Fruit fly (Drosophila melanogaster) whole organism, embryonic: ENCODE data around the gene NANS.

Experiments
- Atf-2 ChIP-seq: fragments of 200-800 bp; sonication (Bioruptor generic); optimal IDR thresholded peaks from 2 replicates; lab custom pipeline; 2016; ENCODE audit warnings: missing biosample characterization, missing genetic modification characterization
- C15 ChIP-seq: fragments of 200-800 bp; sonication (Bioruptor generic); IDR thresholded peaks from 3 replicates; pipeline ENCODE4 v1.3.6; 2022; ENCODE audit warnings: missing biosample characterization, missing genetic modification characterization
- CG10267 ChIP-seq: fragments of 200-800 bp; sonication (Bioruptor generic); optimal IDR thresholded peaks from 2 replicates; lab custom pipeline; 2018; ENCODE audit warnings: missing biosample characterization, mild to moderate bottlenecking, missing genetic modification characterization, moderate library complexity
- CG10431 ChIP-seq: fragments of 200-800 bp; sonication (Bioruptor generic); optimal IDR thresholded peaks from 3 replicates; lab custom pipeline; 2018; ENCODE audit warnings: missing biosample characterization, mild to moderate bottlenecking, missing genetic modification characterization
- CG10543 ChIP-seq: fragments of 200-800 bp; sonication (Bioruptor generic); optimal IDR thresholded peaks from 3 replicates; lab custom pipeline; 2017; ENCODE audit warnings: missing biosample characterization, mild to moderate bottlenecking, missing genetic modification characterization, moderate library complexity
- CG10565 ChIP-seq: fragments of 200-800 bp; sonication (Bioruptor generic); optimal IDR thresholded peaks from 3 replicates; lab custom pipeline; 2016; ENCODE audit warnings: missing biosample characterization, mild to moderate bottlenecking, missing genetic modification characterization
- CG1233 ChIP-seq: fragments of 200-800 bp; sonication (Bioruptor generic); optimal IDR thresholded peaks from 4 replicates; lab custom pipeline; 2018; ENCODE audit warnings: missing biosample characterization, mild to moderate bottlenecking, missing genetic modification characterization
- CG12391 ChIP-seq: fragments of 200-800 bp; sonication (Bioruptor generic); optimal IDR thresholded peaks from 3 replicates; lab custom pipeline; 2018; ENCODE audit warnings: missing biosample characterization, mild to moderate bottlenecking, missing genetic modification characterization, moderate library complexity
- CG12744 ChIP-seq: fragments of 200-800 bp; sonication (Bioruptor generic); optimal IDR thresholded peaks from 2 replicates; lab custom pipeline; 2016; ENCODE audit warnings: missing biosample characterization, missing genetic modification characterization
- CG13424 ChIP-seq: fragments of 200-800 bp; sonication (Bioruptor generic); optimal IDR thresholded peaks from 2 replicates; lab custom pipeline; 2019; ENCODE audit warnings: missing biosample characterization, mild to moderate bottlenecking, missing genetic modification characterization, moderate library complexity
- CG1529 ChIP-seq: fragments of 200-800 bp; sonication (Bioruptor generic); optimal IDR thresholded peaks from 3 replicates; lab custom pipeline; 2018; ENCODE audit warnings: missing biosample characterization, missing genetic modification characterization
- CG17568 ChIP-seq: fragments of 200-800 bp; sonication (Bioruptor generic); optimal IDR thresholded peaks from 2 replicates; lab custom pipeline; 2018; ENCODE audit warnings: missing biosample characterization, mild to moderate bottlenecking, missing genetic modification characterization, moderate library complexity
- CG18262 ChIP-seq: fragments of 200-800 bp; optimal IDR thresholded peaks from 3 replicates; lab custom pipeline; 2019; ENCODE audit warnings: missing biosample characterization, mild to moderate bottlenecking, missing genetic modification characterization, moderate library complexity
- CG32772 ChIP-seq: fragments of 200-800 bp; sonication (Bioruptor generic); IDR thresholded peaks from 2 replicates; pipeline ENCODE4 v1.3.6; 2022; ENCODE audit warnings: missing biosample characterization, missing genetic modification characterization
- CG3726 ChIP-seq: fragments of 200-800 bp; sonication (Bioruptor generic); IDR thresholded peaks from 3 replicates; pipeline ENCODE4, ENCODE4 v1.3.6; 2022; ENCODE audit warnings: missing biosample characterization, missing genetic modification characterization
- CG3838 ChIP-seq: fragments of 200-800 bp; sonication (Bioruptor generic); optimal IDR thresholded peaks from 3 replicates; lab custom pipeline; 2016; ENCODE audit warnings: missing biosample characterization, missing genetic modification characterization
- CG6272 ChIP-seq: fragments of 200-800 bp; sonication (Bioruptor generic); IDR thresholded peaks from 2 replicates; pipeline ENCODE4 v1.3.6; 2022; ENCODE audit warnings: missing biosample characterization, missing genetic modification characterization
- CG6683 ChIP-seq: fragments of 200-800 bp; sonication (Bioruptor generic); optimal IDR thresholded peaks from 2 replicates; lab custom pipeline; 2017; ENCODE audit warnings: missing biosample characterization, mild to moderate bottlenecking, missing genetic modification characterization, missing genetic modification reagents
- CG6765 ChIP-seq: fragments of 200-800 bp; sonication (Bioruptor generic); optimal IDR thresholded peaks from 3 replicates; lab custom pipeline; 2017; ENCODE audit warnings: missing biosample characterization, mild to moderate bottlenecking, missing genetic modification characterization
- CG6854 ChIP-seq: fragments of 200-800 bp; sonication (Bioruptor generic); optimal IDR thresholded peaks from 3 replicates; lab custom pipeline; 2017; ENCODE audit warnings: missing biosample characterization, mild to moderate bottlenecking, missing genetic modification characterization
- CG8388 ChIP-seq: fragments of 200-800 bp; sonication (Bioruptor generic); optimal IDR thresholded peaks from 2 replicates; lab custom pipeline; 2019; ENCODE audit warnings: missing biosample characterization, mild to moderate bottlenecking, missing genetic modification characterization, moderate library complexity
- CG9437 ChIP-seq: fragments of 200-800 bp; sonication (Bioruptor generic); optimal IDR thresholded peaks from 2 replicates; lab custom pipeline; 2018; ENCODE audit warnings: missing biosample characterization, mild to moderate bottlenecking, missing genetic modification characterization
- Dref ChIP-seq: fragments of 200-800 bp; sonication (Bioruptor generic); IDR thresholded peaks from 2 replicates; pipeline ENCODE4 v1.3.6; 2022; ENCODE audit warnings: missing biosample characterization, missing genetic modification characterization
- E2f1 ChIP-seq: fragments of 200-800 bp; sonication (Bioruptor generic); IDR thresholded peaks from 2 replicates; pipeline ENCODE4 v1.3.6; 2022; ENCODE audit warnings: missing biosample characterization, missing genetic modification characterization
- HHEX ChIP-seq: fragments of 200-800 bp; sonication (Bioruptor generic); optimal IDR thresholded peaks from 3 replicates; lab custom pipeline; 2017; ENCODE audit warnings: missing biosample characterization, mild to moderate bottlenecking, missing genetic modification characterization, missing genetic modification reagents
- Myb ChIP-seq: fragments of 200-800 bp; sonication (Bioruptor generic); optimal IDR thresholded peaks from 2 replicates; lab custom pipeline; 2016; ENCODE audit warnings: missing biosample characterization, missing genetic modification characterization
- PHDP ChIP-seq: fragments of 200-800 bp; sonication (Bioruptor generic); optimal IDR thresholded peaks from 3 replicates; lab custom pipeline; 2018; ENCODE audit warnings: missing biosample characterization, mild to moderate bottlenecking, missing genetic modification characterization, moderate library complexity
- Poxn ChIP-seq: fragments of 200-800 bp; sonication (Bioruptor generic); IDR thresholded peaks from 2 replicates; pipeline ENCODE4 v1.3.6; 2022; ENCODE audit warnings: missing biosample characterization, missing genetic modification characterization
- Rfx ChIP-seq: fragments of 200-800 bp; sonication (Bioruptor generic); IDR thresholded peaks from 2 replicates; pipeline ENCODE4 v1.3.6; 2022; ENCODE audit warnings: missing biosample characterization, missing genetic modification characterization
- Side ChIP-seq: fragments of 200-800 bp; sonication (Bioruptor generic); optimal IDR thresholded peaks from 2 replicates; lab custom pipeline; 2016; ENCODE audit warnings: missing biosample characterization, missing genetic modification characterization
- Ssrp ChIP-seq: fragments of 200-800 bp; sonication (Bioruptor generic); optimal IDR thresholded peaks from 2 replicates; lab custom pipeline; 2018; ENCODE audit warnings: missing biosample characterization, mild to moderate bottlenecking, missing genetic modification characterization, moderate library complexity
- bcd ChIP-seq: fragments of 200-800 bp; sonication (Bioruptor generic); optimal IDR thresholded peaks from 2 replicates; lab custom pipeline; 2017; ENCODE audit warnings: missing biosample characterization, mild to moderate bottlenecking, missing genetic modification characterization
- caup ChIP-seq: fragments of 200-800 bp; sonication (Bioruptor generic); optimal IDR thresholded peaks from 3 replicates; lab custom pipeline; 2017; ENCODE audit warnings: missing biosample characterization, mild to moderate bottlenecking, missing genetic modification characterization, moderate library complexity; ENCODE audit not compliant: severe bottlenecking
- chm ChIP-seq: fragments of 200-800 bp; sonication (Bioruptor generic); IDR thresholded peaks from 2 replicates; pipeline ENCODE4 v1.3.6; 2022; ENCODE audit warnings: missing biosample characterization, missing genetic modification characterization
- crp ChIP-seq, 2 experiments: fragments of 200-800 bp; sonication (Bioruptor generic); optimal IDR thresholded peaks; 2 replicates in 1 of 2; 3 replicates in 1 of 2; lab custom pipeline; 2017; ENCODE audit warnings: missing biosample characterization in 2 of 2, missing genetic modification characterization in 2 of 2, mild to moderate bottlenecking in 1 of 2, moderate library complexity in 1 of 2
- insv ChIP-seq, 2 experiments: fragments of 200-800 bp; sonication (Bioruptor generic); optimal IDR thresholded peaks; 3 replicates each; lab custom pipeline; 2016 to 2018; ENCODE audit warnings: missing biosample characterization in 2 of 2, missing genetic modification characterization in 2 of 2
- klu ChIP-seq: fragments of 200-800 bp; sonication (Bioruptor generic); IDR thresholded peaks from 2 replicates; pipeline ENCODE4 v1.3.6; 2022; ENCODE audit warnings: missing biosample characterization, missing genetic modification characterization
- kni ChIP-seq: fragments of 200-800 bp; sonication (Bioruptor generic); optimal IDR thresholded peaks from 3 replicates; lab custom pipeline; 2017; ENCODE audit warnings: mild to moderate bottlenecking, missing biosample characterization, missing genetic modification reagents, missing genetic modification characterization
- knrl ChIP-seq: fragments of 200-800 bp; sonication (Bioruptor generic); IDR thresholded peaks from 3 replicates; pipeline ENCODE4 v1.3.6; 2022; ENCODE audit warnings: missing biosample characterization, missing genetic modification characterization; ENCODE audit not compliant: partially characterized antibody
- nerfin-1 ChIP-seq: fragments of 200-800 bp; sonication (Bioruptor generic); optimal IDR thresholded peaks from 3 replicates; lab custom pipeline; 2019; ENCODE audit warnings: missing biosample characterization, mild to moderate bottlenecking, missing genetic modification characterization, moderate library complexity
- peb ChIP-seq: fragments of 200-800 bp; sonication (Bioruptor generic); IDR thresholded peaks from 2 replicates; pipeline ENCODE4 v1.3.6; 2022; ENCODE audit warnings: missing biosample characterization, missing genetic modification characterization
- prd ChIP-seq, 3 experiments: fragments of >200 bp in 2 of 3; fragments of 200-800 bp in 1 of 3; sonication (Bioruptor generic) in 1 of 3; optimal IDR thresholded peaks in 2 of 3; IDR thresholded peaks in 1 of 3; 2 replicates in 2 of 3; 3 replicates in 1 of 3; pipeline versions ENCODE4 v1.3.6 to Lab custom; 2017 to 2022; ENCODE audit warnings: missing biosample characterization in 1 of 3, missing genetic modification characterization in 1 of 3
- psq ChIP-seq: fragments of 200-800 bp; sonication (Bioruptor generic); optimal IDR thresholded peaks from 2 replicates; lab custom pipeline; 2017; ENCODE audit warnings: missing biosample characterization, missing genetic modification characterization
- schlank ChIP-seq: fragments of 200-800 bp; sonication (Bioruptor generic); optimal IDR thresholded peaks from 2 replicates; lab custom pipeline; 2018; ENCODE audit warnings: missing biosample characterization, mild to moderate bottlenecking, missing genetic modification characterization
- sd ChIP-seq: fragments of 200-800 bp; sonication (Bioruptor generic); optimal IDR thresholded peaks from 3 replicates; lab custom pipeline; 2018; ENCODE audit warnings: missing biosample characterization, mild to moderate bottlenecking, missing genetic modification characterization, moderate library complexity
- sima ChIP-seq: fragments of 200-800 bp; sonication (Bioruptor generic); optimal IDR thresholded peaks from 2 replicates; lab custom pipeline; 2016; ENCODE audit warnings: missing biosample characterization, missing genetic modification characterization
- sr ChIP-seq: fragments of 200-800 bp; sonication (Bioruptor generic); IDR thresholded peaks from 3 replicates; pipeline ENCODE4 v1.3.6; 2022; ENCODE audit warnings: missing biosample characterization, missing genetic modification characterization
- tna ChIP-seq: fragments of 200-800 bp; sonication (Bioruptor generic); IDR thresholded peaks from 2 replicates; pipeline ENCODE4 v1.3.6; 2022; ENCODE audit warnings: missing biosample characterization, missing genetic modification characterization; ENCODE audit not compliant: partially characterized antibody
- trem ChIP-seq: fragments of 200-800 bp; optimal IDR thresholded peaks from 3 replicates; lab custom pipeline; 2019; ENCODE audit warnings: missing biosample characterization, mild to moderate bottlenecking, missing genetic modification characterization, moderate library complexity

NANS gene

dm6 chr3R:12448889-12449314 lies 22.5 kb downstream of the NANS start, which contains the start of gene CG18549 (continued):
- TF ChIP-seq CG13424 (tag; lab: Kevin White, UChicago) (peak; percentile 100), sd (peak; percentile 98), trem (tag; lab: Kevin White, UChicago) (peak; percentile 98), knrl (GFP tag; lab: Robert Waterston, UW) (peak; percentile 75), Side (peak; percentile 99), CG12391 (peak; percentile 100), CG10267 (peak; percentile 100), nerfin-1 (peak; percentile 100), CG1529 (GFP tag; lab: Kevin White, UChicago) (peak; percentile 100), CG6765 (peak; percentile 99), C15 (GFP tag; lab: Robert Waterston, UW) (peak; percentile 99), sr (GFP tag; lab: Robert Waterston, UW) (peak; percentile 99; the same call in 2 of the 3 replicates), insv (GFP tag; optimal IDR thresholded peaks at IDR 0.05; lab: Kevin White, UChicago) (peak; percentile 74 to 86), peb (GFP tag; lab: Robert Waterston, UW) (peak; percentile 100), CG1233 (GFP tag; lab: Kevin White, UChicago) (peak; percentile 100), Atf-2 (GFP tag; lab: Kevin White, UChicago) (peak; percentile 99), Poxn (GFP tag; lab: Robert Waterston, UW) (peak; percentile 98), CG18262 (tag; lab: Kevin White, UChicago) (peak; percentile 100), tna (GFP tag; lab: Robert Waterston, UW) (peak; percentile 62), E2f1 (GFP tag; lab: Robert Waterston, UW) (peak; percentile 100), crp (GFP tag; optimal IDR thresholded peaks at IDR 0.05; lab: Kevin White, UChicago) (peak; percentile 44 to 81), klu (GFP tag; lab: Robert Waterston, UW) (peak; percentile 99), Rfx (GFP tag; lab: Robert Waterston, UW) (peak; percentile 100), Myb (GFP tag; lab: Kevin White, UChicago) (peak; percentile 92), psq (GFP tag; lab: Kevin White, UChicago) (peak; percentile 97), CG10565 (peak; percentile 98), prd (optimal IDR thresholded peaks at IDR 0.05; lab: Kevin White, UChicago) (no peak), prd (GFP tag; IDR thresholded peaks at IDR 0.05; lab: Robert Waterston, UW) (peak; percentile 100), CG8388 (GFP tag; lab: Kevin White, UChicago) (peak; percentile 100), PHDP (peak; percentile 100), CG3726 (GFP tag; lab: Robert Waterston, UW) (peak; percentile 100), CG17568 (GFP tag; lab: Kevin White, UChicago) (peak; percentile 100), chm (GFP tag; lab: Robert Waterston, UW) (peak; percentile 100), kni (peak; percentile 99), CG3838 (GFP tag; lab: Kevin White, UChicago) (peak; percentile 99), CG10431 (GFP tag; lab: Kevin White, UChicago) (peak; percentile 99), HHEX (GFP tag; lab: Kevin White, UChicago) (peak; percentile 100), Dref (GFP tag; lab: Robert Waterston, UW) (peak; percentile 82), Ssrp (peak; percentile 100), caup (GFP tag; lab: Kevin White, UChicago) (peak; percentile 100), CG10543 (GFP tag; lab: Kevin White, UChicago) (peak; percentile 98), sima (GFP tag; lab: Kevin White, UChicago) (peak; percentile 98), bcd (peak; percentile 100), CG12744 (peak; percentile 99), schlank (tag; lab: Kevin White, UChicago) (peak; percentile 99), CG32772 (GFP tag; lab: Robert Waterston, UW) (peak; percentile 100), CG6683 (peak; percentile 99), CG6272 (GFP tag; lab: Robert Waterston, UW) (peak; percentile 99), CG9437 (GFP tag; lab: Kevin White, UChicago) (peak; percentile 97), CG6854 (GFP tag; lab: Kevin White, UChicago) (peak; percentile 100)
